Worm (Caenorhabditis elegans): ENCODE measurements around the gene spot-1.

ce11 chrIII:7297045-7297680 lies 20.1 kb upstream of the spot-1 start:
- no peak for TF ChIP-seq sea-2 (GFP tag; IDR thresholded peaks at IDR 0.05)
- no peak for TF ChIP-seq attf-5 (GFP tag; optimal IDR thresholded peaks at IDR 0.05)
- TF ChIP-seq lin-54 (GFP tag; optimal IDR thresholded peaks at IDR 0.05) = no peak
- no peak for TF ChIP-seq snpc-1.1 (tag; optimal IDR thresholded peaks at IDR 0.05; ENCODE audit: insufficient read depth)
- no peak for TF ChIP-seq unc-130 (GFP tag; optimal IDR thresholded peaks at IDR 0.05)
- no peak for TF ChIP-seq F39B2.1 (GFP tag; IDR thresholded peaks at IDR 0.05)
- no peak for TF ChIP-seq unc-62 (GFP tag; optimal IDR thresholded peaks at IDR 0.05)
- TF ChIP-seq ama-1 (optimal IDR thresholded peaks at IDR 0.05) = no peak
- TF ChIP-seq ama-1 (GFP tag; optimal IDR thresholded peaks at IDR 0.05) = no peak
- TF ChIP-seq zim-3 (tag; optimal IDR thresholded peaks at IDR 0.05) = no peak
- no peak for TF ChIP-seq lir-1 (GFP tag; conservative IDR thresholded peaks at IDR 0.05)
- no peak for TF ChIP-seq snpc-4 (GFP tag; optimal IDR thresholded peaks at IDR 0.05)
- TF ChIP-seq snpc-4 (tag; optimal IDR thresholded peaks at IDR 0.05) = no peak
- TF ChIP-seq nfya-1 (tag; optimal IDR thresholded peaks at IDR 0.05; ENCODE audit: borderline replicate concordance, insufficient read depth) = no peak
